Worm (Caenorhabditis elegans): ENCODE results near the gene srd-49.

DNA sequence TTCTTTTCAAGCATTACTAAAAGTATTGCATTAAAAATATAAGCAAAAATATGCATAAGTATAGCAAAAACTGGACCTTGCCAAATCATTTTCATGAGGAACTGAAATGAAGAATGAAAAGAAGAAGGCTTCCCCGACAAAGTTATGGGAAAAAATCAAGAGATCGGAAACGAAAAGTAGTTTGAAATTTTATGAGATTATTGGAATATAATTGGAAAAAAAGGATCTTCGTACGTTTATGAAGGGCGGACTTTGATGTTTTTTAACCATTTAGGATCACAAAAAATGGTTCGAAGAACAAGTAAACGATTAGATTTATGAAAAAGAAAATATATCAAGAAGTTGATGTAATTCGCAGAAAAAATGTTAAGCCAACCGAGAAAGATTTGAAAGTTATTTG lies 26.4 kb downstream of the srd-49 start, which contains the start of gene srxa-18:
- TF ChIP-seq lin-13 (tag; optimal IDR thresholded peaks at IDR 0.05) (no peak), unc-62 (GFP tag; optimal IDR thresholded peaks at IDR 0.05) (no peak), mep-1 (tag; optimal IDR thresholded peaks at IDR 0.05) (no peak), nhr-12 (tag; optimal IDR thresholded peaks at IDR 0.05) (no peak), nhr-76 (tag; optimal IDR thresholded peaks at IDR 0.05) (no peak), drap-1 (GFP tag; optimal IDR thresholded peaks at IDR 0.05) (no peak), mab-5 (tag; optimal IDR thresholded peaks at IDR 0.05) (no peak), sptf-1 (tag; optimal IDR thresholded peaks at IDR 0.05) (no peak), unc-39 (tag; optimal IDR thresholded peaks at IDR 0.05) (no peak), blmp-1 (tag; optimal IDR thresholded peaks at IDR 0.05) (no peak)
